Fruit fly (Drosophila melanogaster) whole organism, embryonic: ENCODE measurements around the gene Glt.

Experiments used
- Adf1 ChIP-seq: fragments of 200-800 bp; sonication (Bioruptor generic); IDR thresholded peaks from 2 replicates; pipeline ENCODE4 v1.3.6; 2022; ENCODE audit warnings: missing biosample characterization, missing genetic modification characterization
- CG10209 ChIP-seq: fragments of 200-800 bp; sonication (Bioruptor generic); optimal IDR thresholded peaks from 3 replicates; lab custom pipeline; 2017; ENCODE audit warnings: missing biosample characterization, mild to moderate bottlenecking, missing genetic modification characterization, missing genetic modification reagents
- CG10274 ChIP-seq: fragments of 200-800 bp; sonication (Bioruptor generic); optimal IDR thresholded peaks from 3 replicates; lab custom pipeline; 2017; ENCODE audit warnings: missing biosample characterization, mild to moderate bottlenecking, missing genetic modification characterization
- CG10431 ChIP-seq: fragments of 200-800 bp; sonication (Bioruptor generic); optimal IDR thresholded peaks from 3 replicates; lab custom pipeline; 2018; ENCODE audit warnings: missing biosample characterization, mild to moderate bottlenecking, missing genetic modification characterization
- CG10565 ChIP-seq: fragments of 200-800 bp; sonication (Bioruptor generic); optimal IDR thresholded peaks from 3 replicates; lab custom pipeline; 2016; ENCODE audit warnings: missing biosample characterization, mild to moderate bottlenecking, missing genetic modification characterization
- CG11247 ChIP-seq: fragments of 200-800 bp; sonication (Bioruptor generic); IDR thresholded peaks from 2 replicates; pipeline ENCODE4 v1.3.6; 2022; ENCODE audit warnings: missing biosample characterization, missing genetic modification characterization
- CG11456 ChIP-seq: fragments of 200-800 bp; sonication (Bioruptor generic); IDR thresholded peaks from 3 replicates; pipeline ENCODE4 v1.3.6; 2022; ENCODE audit warnings: missing biosample characterization, missing genetic modification characterization
- CG11560 ChIP-seq: fragments of 200-800 bp; sonication (Bioruptor generic); IDR thresholded peaks from 3 replicates; pipeline ENCODE4 v1.3.6; 2022; ENCODE audit warnings: missing biosample characterization, missing genetic modification characterization
- CG12769 ChIP-seq: fragments of 200-800 bp; sonication (Bioruptor generic); optimal IDR thresholded peaks from 2 replicates; lab custom pipeline; 2019; ENCODE audit warnings: missing biosample characterization, mild to moderate bottlenecking, missing genetic modification characterization, moderate library complexity
- CG13287 ChIP-seq: fragments of 200-800 bp; sonication (Bioruptor generic); IDR thresholded peaks from 2 replicates; pipeline ENCODE4 v1.3.6; 2022; ENCODE audit warnings: missing biosample characterization, missing genetic modification characterization; ENCODE audit not compliant: partially characterized antibody
- CG14710 ChIP-seq: fragments of 200-800 bp; sonication (Bioruptor generic); optimal IDR thresholded peaks from 3 replicates; lab custom pipeline; 2019; ENCODE audit warnings: missing biosample characterization, mild to moderate bottlenecking, missing genetic modification characterization, moderate library complexity
- CG1529 ChIP-seq: fragments of 200-800 bp; sonication (Bioruptor generic); optimal IDR thresholded peaks from 3 replicates; lab custom pipeline; 2018; ENCODE audit warnings: missing biosample characterization, missing genetic modification characterization
- CG15514 ChIP-seq: fragments of 200-800 bp; sonication (Bioruptor generic); optimal IDR thresholded peaks from 3 replicates; lab custom pipeline; 2017; ENCODE audit warnings: missing biosample characterization, missing genetic modification characterization, mild to moderate bottlenecking, moderate library complexity, missing genetic modification reagents
- CG2712 ChIP-seq: fragments of 200-800 bp; optimal IDR thresholded peaks from 3 replicates; lab custom pipeline; 2019; ENCODE audit warnings: missing biosample characterization, mild to moderate bottlenecking, missing genetic modification characterization, moderate library complexity
- CG31224 ChIP-seq: fragments of 200-800 bp; sonication (Bioruptor generic); IDR thresholded peaks from 2 replicates; pipeline ENCODE4 v1.3.6; 2022; ENCODE audit warnings: missing biosample characterization, missing genetic modification characterization
- CG4854 ChIP-seq: fragments of 200-800 bp; sonication (Bioruptor generic); optimal IDR thresholded peaks from 2 replicates; lab custom pipeline; 2016; ENCODE audit warnings: missing biosample characterization, missing genetic modification characterization, inconsistent platforms
- CG6813 ChIP-seq: fragments of 200-800 bp; sonication (Bioruptor generic); optimal IDR thresholded peaks from 2 replicates; lab custom pipeline; 2017; ENCODE audit warnings: missing biosample characterization, missing genetic modification characterization, mild to moderate bottlenecking, moderate library complexity, missing genetic modification reagents
- CG8359 ChIP-seq: fragments of 200-800 bp; sonication (Bioruptor generic); optimal IDR thresholded peaks from 2 replicates; lab custom pipeline; 2017; ENCODE audit warnings: missing biosample characterization, mild to moderate bottlenecking, missing genetic modification characterization, borderline replicate concordance
- CG8478 ChIP-seq: fragments of >200 bp; optimal IDR thresholded peaks from 2 replicates; lab custom pipeline; 2018
- CG9797 ChIP-seq: fragments of 200-800 bp; sonication (Bioruptor generic); optimal IDR thresholded peaks from 3 replicates; lab custom pipeline; 2018; ENCODE audit warnings: missing biosample characterization, mild to moderate bottlenecking, missing genetic modification characterization
- CHES-1-like ChIP-seq: fragments of 200-800 bp; sonication (Bioruptor generic); optimal IDR thresholded peaks from 2 replicates; lab custom pipeline; 2016; ENCODE audit warnings: missing biosample characterization, missing genetic modification characterization
- Chrac-16 ChIP-seq: fragments of 200-800 bp; sonication (Bioruptor generic); optimal IDR thresholded peaks from 3 replicates; lab custom pipeline; 2016; ENCODE audit warnings: missing biosample characterization, missing genetic modification characterization
- Eip74EF ChIP-seq, 2 experiments: fragments of 200-800 bp in 1 of 2; fragments of >200 bp in 1 of 2; sonication (Bioruptor generic) in 1 of 2; optimal IDR thresholded peaks; 2 replicates each; lab custom pipeline; 2017 to 2019; ENCODE audit warnings: missing biosample characterization in 2 of 2, missing genetic modification characterization in 2 of 2, mild to moderate bottlenecking in 1 of 2, moderate library complexity in 1 of 2
- Fer2 ChIP-seq: fragments of 200-800 bp; sonication (Bioruptor generic); optimal IDR thresholded peaks from 2 replicates; lab custom pipeline; 2018; ENCODE audit warnings: missing biosample characterization, mild to moderate bottlenecking, missing genetic modification characterization, moderate library complexity
- Hr39 ChIP-seq: fragments of >200 bp; optimal IDR thresholded peaks from 2 replicates; lab custom pipeline; 2017
- Hr78 ChIP-seq, 2 experiments: fragments of 200-800 bp in 1 of 2; fragments of >200 bp in 1 of 2; sonication (Bioruptor generic) in 1 of 2; optimal IDR thresholded peaks; 2 replicates each; lab custom pipeline; 2017 to 2019; ENCODE audit warnings: missing biosample characterization in 2 of 2, missing genetic modification characterization in 2 of 2, mild to moderate bottlenecking in 1 of 2, moderate library complexity in 1 of 2
- Hsf ChIP-seq: fragments of 200-800 bp; sonication (Bioruptor generic); optimal IDR thresholded peaks from 3 replicates; lab custom pipeline; 2016; ENCODE audit warnings: missing biosample characterization, missing genetic modification characterization
- MESR4 ChIP-seq: fragments of 200-800 bp; sonication (Bioruptor generic); optimal IDR thresholded peaks from 2 replicates; lab custom pipeline; 2018; ENCODE audit warnings: missing biosample characterization, mild to moderate bottlenecking, missing genetic modification characterization, moderate library complexity
- Nf-YA ChIP-seq: fragments of 200-800 bp; sonication (Bioruptor generic); IDR thresholded peaks from 2 replicates; pipeline ENCODE4 v1.3.6; 2022; ENCODE audit warnings: missing biosample characterization, missing genetic modification characterization
- Oaz ChIP-seq: fragments of 200-800 bp; sonication (Bioruptor generic); IDR thresholded peaks from 2 replicates; pipeline ENCODE4 v1.3.6; 2022; ENCODE audit warnings: missing biosample characterization, missing genetic modification characterization
- Oli ChIP-seq: fragments of 200-800 bp; sonication (Bioruptor generic); optimal IDR thresholded peaks from 2 replicates; lab custom pipeline; 2018; ENCODE audit warnings: missing biosample characterization, mild to moderate bottlenecking, missing genetic modification characterization, moderate library complexity
- Pdp1 ChIP-seq, 2 experiments: fragments of 200-800 bp; sonication (Bioruptor generic); optimal IDR thresholded peaks; 3 replicates each; lab custom pipeline; 2016; ENCODE audit warnings: missing biosample characterization in 2 of 2, missing genetic modification characterization in 2 of 2, mild to moderate bottlenecking in 1 of 2, moderate library complexity in 1 of 2
- Spps ChIP-seq: fragments of 200-800 bp; sonication (Bioruptor generic); optimal IDR thresholded peaks from 2 replicates; lab custom pipeline; 2018; ENCODE audit warnings: missing biosample characterization, mild to moderate bottlenecking, missing genetic modification characterization
- Taf1 ChIP-seq: fragments of 200-800 bp; sonication (Bioruptor generic); IDR thresholded peaks from 2 replicates; pipeline ENCODE4 v1.3.6; 2022; ENCODE audit warnings: missing biosample characterization, missing genetic modification characterization
- Trl ChIP-seq, 3 experiments: fragments of >200 bp in 2 of 3; fragments of 200-800 bp in 1 of 3; sonication (Bioruptor generic) in 1 of 3; optimal IDR thresholded peaks; 2 replicates in 1 of 3; 3 replicates in 2 of 3; lab custom pipeline; 2016 to 2017; ENCODE audit warnings: missing biosample characterization in 1 of 3, missing genetic modification characterization in 1 of 3
- aop ChIP-seq: fragments of 200-800 bp; sonication (Bioruptor generic); IDR thresholded peaks from 2 replicates; pipeline ENCODE4 v1.3.6; 2022; ENCODE audit warnings: missing biosample characterization, missing genetic modification characterization
- ftz-f1 ChIP-seq: fragments of 200-800 bp; sonication (Bioruptor generic); optimal IDR thresholded peaks from 2 replicates; lab custom pipeline; 2016; ENCODE audit warnings: missing biosample characterization, missing genetic modification characterization
- hb ChIP-seq: fragments of 200-800 bp; sonication (Bioruptor generic); IDR thresholded peaks from 3 replicates; pipeline ENCODE4 v1.3.6; 2022; ENCODE audit warnings: missing biosample characterization, missing genetic modification characterization; ENCODE audit not compliant: partially characterized antibody
- hbn ChIP-seq: fragments of 200-800 bp; sonication (Bioruptor generic); IDR thresholded peaks from 2 replicates; pipeline ENCODE4 v1.3.6; 2022; ENCODE audit warnings: missing biosample characterization, missing genetic modification characterization; ENCODE audit not compliant: partially characterized antibody
- jigr1 ChIP-seq: fragments of 200-800 bp; sonication (Bioruptor generic); IDR thresholded peaks from 3 replicates; pipeline ENCODE4 v1.3.6; 2022; ENCODE audit warnings: missing biosample characterization, missing genetic modification characterization
- p53 ChIP-seq: fragments of 200-800 bp; sonication (Bioruptor generic); optimal IDR thresholded peaks from 2 replicates; lab custom pipeline; 2016; ENCODE audit warnings: missing biosample characterization, missing genetic modification characterization
- pum ChIP-seq: fragments of 200-800 bp; sonication (Bioruptor generic); optimal IDR thresholded peaks from 2 replicates; lab custom pipeline; 2016; ENCODE audit warnings: missing biosample characterization, missing genetic modification characterization
- ro ChIP-seq: fragments of 200-800 bp; sonication (Bioruptor generic); IDR thresholded peaks from 2 replicates; pipeline ENCODE4 v1.3.6; 2022; ENCODE audit warnings: missing biosample characterization, missing genetic modification characterization
- salm ChIP-seq: fragments of 200-800 bp; sonication (Bioruptor generic); optimal IDR thresholded peaks from 2 replicates; lab custom pipeline; 2018; ENCODE audit warnings: missing biosample characterization, mild to moderate bottlenecking, missing genetic modification characterization
- tx ChIP-seq: fragments of 200-800 bp; sonication (Bioruptor generic); optimal IDR thresholded peaks from 2 replicates; lab custom pipeline; 2016; ENCODE audit warnings: missing biosample characterization, missing genetic modification characterization
- vnd ChIP-seq: fragments of 200-800 bp; sonication (Bioruptor generic); IDR thresholded peaks from 3 replicates; pipeline ENCODE4 v1.3.6; 2022; ENCODE audit warnings: missing biosample characterization, missing genetic modification characterization; ENCODE audit not compliant: partially characterized antibody
- zfh1 ChIP-seq: fragments of 200-800 bp; sonication (Bioruptor generic); IDR thresholded peaks from 3 replicates; pipeline ENCODE4 v1.3.6; 2022; ENCODE audit warnings: missing biosample characterization, missing genetic modification characterization
- zfh2 ChIP-seq: fragments of 200-800 bp; sonication (Bioruptor generic); optimal IDR thresholded peaks from 2 replicates; lab custom pipeline; 2016; ENCODE audit warnings: missing biosample characterization, missing genetic modification characterization

Gene Glt

dm6 chr2L:8717618-8718336 lies 45.3 kb downstream of the Glt start (continued):
- TF ChIP-seq CG10274 (peak; percentile 72), CG4854 (GFP tag; lab: Kevin White, UChicago) (peak; percentile 57), Nf-YA (GFP tag; lab: Robert Waterston, UW) (peak; percentile 51), CG15514 (GFP tag; lab: Kevin White, UChicago) (peak; percentile 63), hbn (GFP tag; lab: Robert Waterston, UW) (peak; percentile 20; the same call in 1 of the 2 replicates), Pdp1 (GFP tag; optimal IDR thresholded peaks at IDR 0.05; lab: Kevin White, UChicago) (peak; percentile 66 to 75), CG11560 (tag; lab: Robert Waterston, UW) (peak; percentile 77; the same call in 2 of the 3 replicates), CG10431 (GFP tag; lab: Kevin White, UChicago) (peak; percentile 63), zfh1 (GFP tag; lab: Robert Waterston, UW) (peak; percentile 78), CG6813 (GFP tag; lab: Kevin White, UChicago) (peak; percentile 83), CG13287 (peak; percentile 61), ro (0 out of 2 replicates have a peak, but pooled peaks have one; percentile 49), Hr39 (no peak), Fer2 (tag; lab: Kevin White, UChicago) (peak; percentile 57), jigr1 (GFP tag; lab: Robert Waterston, UW) (no peak), CG9797 (GFP tag; lab: Kevin White, UChicago) (no peak), Hr78 (GFP tag; optimal IDR thresholded peaks at IDR 0.05; lab: Kevin White, UChicago) (peak in 1 of 2 experiments; percentile 57), tx (GFP tag; lab: Kevin White, UChicago) (peak; percentile 37), ftz-f1 (GFP tag; lab: Kevin White, UChicago) (no peak), CG10209 (GFP tag; lab: Kevin White, UChicago) (peak; percentile 94), Adf1 (GFP tag; lab: Robert Waterston, UW) (peak; percentile 64), vnd (no peak), CG31224 (GFP tag; lab: Robert Waterston, UW) (peak; percentile 76), Oaz (GFP tag; lab: Robert Waterston, UW) (peak; percentile 8; the same call in 1 of the 2 replicates), MESR4 (GFP tag; lab: Kevin White, UChicago) (peak; percentile 6), Chrac-16 (GFP tag; lab: Kevin White, UChicago) (peak; percentile 85), Taf1 (peak; percentile 46; the same call in 1 of the 2 replicates), CG12769 (tag; lab: Kevin White, UChicago) (peak; percentile 63), CG11247 (peak; percentile 66; the same call in 1 of the 2 replicates), CG8478 (lab: Kevin White, UChicago) (no peak), pum (GFP tag; lab: Kevin White, UChicago) (peak; percentile 12), salm (tag; lab: Kevin White, UChicago) (peak; percentile 81), p53 (GFP tag; lab: Kevin White, UChicago) (no peak), CG1529 (peak; percentile 87), Eip74EF (GFP tag; optimal IDR thresholded peaks at IDR 0.05; lab: Kevin White, UChicago) (peak in 1 of 2 experiments; percentile 92), Trl (optimal IDR thresholded peaks at IDR 0.05; lab: Kevin White, UChicago) (peak; percentile 85 to 95), Trl (GFP tag; optimal IDR thresholded peaks at IDR 0.05; lab: Kevin White, UChicago) (no peak), CG8359 (GFP tag; lab: Kevin White, UChicago) (peak; percentile 54), CG2712 (peak; percentile 92), CG14710 (tag; lab: Kevin White, UChicago) (peak; percentile 85), CG11456 (GFP tag; lab: Robert Waterston, UW) (peak; percentile 78), CG10565 (GFP tag; lab: Kevin White, UChicago) (peak; percentile 17), hb (no peak), zfh2 (GFP tag; lab: Kevin White, UChicago) (peak; percentile 72), CHES-1-like (peak; percentile 32), Oli (peak; percentile 94), Spps (tag; lab: Kevin White, UChicago) (peak; percentile 66), Hsf (GFP tag; lab: Kevin White, UChicago) (peak; percentile 81), aop (peak; percentile 54; the same call in 1 of the 2 replicates)
